Worm (Caenorhabditis elegans): Measurements from ENCODE around the gene srd-48.

- TF ChIP-seq ceh-39 (tag; optimal IDR thresholded peaks at IDR 0.05) (no peak), ztf-11 (tag; optimal IDR thresholded peaks at IDR 0.05) (no peak), unc-39 (tag; optimal IDR thresholded peaks at IDR 0.05) (no peak), pha-4 (tag; optimal IDR thresholded peaks at IDR 0.05) (no peak), tbx-8 (GFP tag; optimal IDR thresholded peaks at IDR 0.05) (no peak), ceh-43 (GFP tag; optimal IDR thresholded peaks at IDR 0.05) (no peak)
Observed at ce11 chrX:12356581-12356980, 20.7 kb downstream of the srd-48 start, which contains the start of gene nspc-12.
